Fruit fly (Drosophila melanogaster) whole organism, embryonic: ENCODE measurements around the gene CG14332.

Experiments
- Ada2b ChIP-seq: fragments of 200-800 bp; sonication (Bioruptor generic); IDR thresholded peaks from 2 replicates; pipeline ENCODE4 v1.3.6; 2022; ENCODE audit warnings: missing biosample characterization, missing genetic modification characterization
- Atf-2 ChIP-seq: fragments of 200-800 bp; sonication (Bioruptor generic); optimal IDR thresholded peaks from 2 replicates; lab custom pipeline; 2016; ENCODE audit warnings: missing biosample characterization, missing genetic modification characterization
- BEAF-32 ChIP-seq: fragments of 200-800 bp; sonication (Bioruptor generic); optimal IDR thresholded peaks from 3 replicates; lab custom pipeline; 2017; ENCODE audit warnings: missing biosample characterization, missing genetic modification characterization, mild to moderate bottlenecking, moderate library complexity, missing genetic modification reagents
- Bdp1 ChIP-seq: fragments of 200-800 bp; sonication (Bioruptor generic); optimal IDR thresholded peaks from 3 replicates; lab custom pipeline; 2016; ENCODE audit warnings: missing biosample characterization, missing genetic modification characterization
- BtbVII ChIP-seq: fragments of 200-800 bp; sonication (Bioruptor generic); optimal IDR thresholded peaks from 3 replicates; lab custom pipeline; 2017; ENCODE audit warnings: missing biosample characterization, mild to moderate bottlenecking, missing genetic modification characterization
- CG12104 ChIP-seq: fragments of 200-800 bp; sonication (Bioruptor generic); optimal IDR thresholded peaks from 3 replicates; lab custom pipeline; 2016; ENCODE audit warnings: missing biosample characterization, missing genetic modification characterization
- CG17328 ChIP-seq: fragments of 200-800 bp; sonication (Bioruptor generic); IDR thresholded peaks from 2 replicates; pipeline ENCODE4 v1.3.6; 2022; ENCODE audit warnings: missing biosample characterization, missing genetic modification characterization
- CG18476 ChIP-seq: fragments of 200-800 bp; sonication (Bioruptor generic); optimal IDR thresholded peaks from 2 replicates; lab custom pipeline; 2016; ENCODE audit warnings: missing biosample characterization, mild to moderate bottlenecking, missing genetic modification characterization
- CG2678 ChIP-seq: fragments of 200-800 bp; sonication (Bioruptor generic); optimal IDR thresholded peaks from 3 replicates; lab custom pipeline; 2019; ENCODE audit warnings: missing biosample characterization, mild to moderate bottlenecking, missing genetic modification characterization, moderate library complexity
- CG31224 ChIP-seq: fragments of 200-800 bp; sonication (Bioruptor generic); IDR thresholded peaks from 2 replicates; pipeline ENCODE4 v1.3.6; 2022; ENCODE audit warnings: missing biosample characterization, missing genetic modification characterization
- CG3281 ChIP-seq: fragments of 200-800 bp; sonication (Bioruptor generic); optimal IDR thresholded peaks from 3 replicates; lab custom pipeline; 2017; ENCODE audit warnings: missing biosample characterization, mild to moderate bottlenecking, missing genetic modification characterization
- CG3838 ChIP-seq: fragments of 200-800 bp; sonication (Bioruptor generic); optimal IDR thresholded peaks from 3 replicates; lab custom pipeline; 2016; ENCODE audit warnings: missing biosample characterization, missing genetic modification characterization
- CG4707 ChIP-seq: fragments of 200-800 bp; sonication (Bioruptor generic); optimal IDR thresholded peaks from 2 replicates; lab custom pipeline; 2018; ENCODE audit warnings: missing biosample characterization, mild to moderate bottlenecking, missing genetic modification characterization, moderate library complexity
- CG4730 ChIP-seq: fragments of 200-800 bp; sonication (Bioruptor generic); IDR thresholded peaks from 2 replicates; pipeline ENCODE4 v1.3.6; 2022; ENCODE audit warnings: missing biosample characterization, missing genetic modification characterization
- CG4854 ChIP-seq: fragments of 200-800 bp; sonication (Bioruptor generic); optimal IDR thresholded peaks from 2 replicates; lab custom pipeline; 2016; ENCODE audit warnings: missing biosample characterization, missing genetic modification characterization, inconsistent platforms
- CG6175 ChIP-seq: fragments of 200-800 bp; sonication (Bioruptor generic); IDR thresholded peaks from 3 replicates; pipeline ENCODE4 v1.3.6; 2022; ENCODE audit warnings: missing biosample characterization, missing genetic modification characterization
- CG6272 ChIP-seq: fragments of 200-800 bp; sonication (Bioruptor generic); IDR thresholded peaks from 2 replicates; pipeline ENCODE4 v1.3.6; 2022; ENCODE audit warnings: missing biosample characterization, missing genetic modification characterization
- CG7271 ChIP-seq: fragments of 200-800 bp; sonication (Bioruptor generic); optimal IDR thresholded peaks from 2 replicates; lab custom pipeline; 2018; ENCODE audit warnings: missing biosample characterization, mild to moderate bottlenecking, missing genetic modification characterization, moderate library complexity
- CG8765 ChIP-seq: fragments of 200-800 bp; sonication (Bioruptor generic); IDR thresholded peaks from 2 replicates; pipeline ENCODE4 v1.3.6; 2022; ENCODE audit warnings: missing biosample characterization, missing genetic modification characterization
- D ChIP-seq, 2 experiments: fragments of 200-800 bp in 1 of 2; fragments of >200 bp in 1 of 2; sonication (Bioruptor generic) in 1 of 2; optimal IDR thresholded peaks; 2 replicates in 1 of 2; 3 replicates in 1 of 2; lab custom pipeline; 2017; ENCODE audit warnings: mild to moderate bottlenecking in 1 of 2, missing biosample characterization in 1 of 2, missing genetic modification characterization in 1 of 2, missing genetic modification reagents in 1 of 2
- Ets65A ChIP-seq: fragments of 200-800 bp; sonication (Bioruptor generic); peaks from one replicate; lab custom pipeline; 2016; ENCODE audit warnings: missing biosample characterization, missing genetic modification characterization
- Ets97D ChIP-seq: fragments of 200-800 bp; sonication (Bioruptor generic); optimal IDR thresholded peaks from 3 replicates; lab custom pipeline; 2016; ENCODE audit warnings: missing biosample characterization, missing genetic modification characterization
- Fer3 ChIP-seq: fragments of 200-800 bp; sonication (Bioruptor generic); optimal IDR thresholded peaks from 2 replicates; lab custom pipeline; 2018; ENCODE audit warnings: missing biosample characterization, mild to moderate bottlenecking, missing genetic modification characterization, moderate library complexity
- Gsc ChIP-seq: fragments of 200-800 bp; sonication (Bioruptor generic); IDR thresholded peaks from 2 replicates; pipeline ENCODE4 v1.3.6; 2022; ENCODE audit warnings: missing biosample characterization, missing genetic modification characterization
- HLH54F ChIP-seq: fragments of 200-800 bp; sonication (Bioruptor generic); optimal IDR thresholded peaks from 3 replicates; lab custom pipeline; 2016; ENCODE audit warnings: missing biosample characterization, missing genetic modification characterization
- Hr78 ChIP-seq, 2 experiments: fragments of 200-800 bp in 1 of 2; fragments of >200 bp in 1 of 2; sonication (Bioruptor generic) in 1 of 2; optimal IDR thresholded peaks; 2 replicates each; lab custom pipeline; 2017 to 2019; ENCODE audit warnings: missing biosample characterization in 2 of 2, missing genetic modification characterization in 2 of 2, mild to moderate bottlenecking in 1 of 2, moderate library complexity in 1 of 2
- Lim3 ChIP-seq: fragments of 200-800 bp; sonication (Bioruptor generic); IDR thresholded peaks from 2 replicates; pipeline ENCODE4 v1.3.6; 2022; ENCODE audit warnings: missing biosample characterization, missing genetic modification characterization
- MESR4 ChIP-seq: fragments of 200-800 bp; sonication (Bioruptor generic); optimal IDR thresholded peaks from 2 replicates; lab custom pipeline; 2018; ENCODE audit warnings: missing biosample characterization, mild to moderate bottlenecking, missing genetic modification characterization, moderate library complexity
- Med ChIP-seq: fragments of 200-800 bp; sonication (Bioruptor generic); peaks from one replicate; lab custom pipeline; 2016; ENCODE audit warnings: missing biosample characterization, missing genetic modification characterization, mild to moderate bottlenecking, inconsistent platforms, moderate library complexity
- Poxn ChIP-seq: fragments of 200-800 bp; sonication (Bioruptor generic); IDR thresholded peaks from 2 replicates; pipeline ENCODE4 v1.3.6; 2022; ENCODE audit warnings: missing biosample characterization, missing genetic modification characterization
- Stat92E ChIP-seq, 3 experiments: fragments of >200 bp in 2 of 3; fragments of 200-800 bp in 1 of 3; sonication (Bioruptor generic) in 1 of 3; optimal IDR thresholded peaks; 2 replicates each; lab custom pipeline; 2017 to 2019; ENCODE audit warnings: missing biosample characterization in 3 of 3, missing genetic modification characterization in 3 of 3, mild to moderate bottlenecking in 1 of 3, moderate library complexity in 1 of 3
- al ChIP-seq: fragments of 200-800 bp; sonication (Bioruptor generic); IDR thresholded peaks from 2 replicates; pipeline ENCODE4 v1.3.6; 2022; ENCODE audit warnings: missing biosample characterization, missing genetic modification characterization
- amos ChIP-seq: fragments of 200-800 bp; sonication (Bioruptor generic); IDR thresholded peaks from 2 replicates; pipeline ENCODE4 v1.3.6; 2022; ENCODE audit warnings: missing biosample characterization, missing genetic modification characterization; ENCODE audit not compliant: partially characterized antibody
- cas ChIP-seq: fragments of 200-800 bp; sonication (Bioruptor generic); IDR thresholded peaks from 2 replicates; pipeline ENCODE4 v1.3.6; 2022; ENCODE audit warnings: missing biosample characterization, missing genetic modification characterization
- chm ChIP-seq: fragments of 200-800 bp; sonication (Bioruptor generic); IDR thresholded peaks from 2 replicates; pipeline ENCODE4 v1.3.6; 2022; ENCODE audit warnings: missing biosample characterization, missing genetic modification characterization
- dpn ChIP-seq, 2 experiments: fragments of 200-800 bp; sonication (Bioruptor generic); optimal IDR thresholded peaks; 3 replicates each; lab custom pipeline; 2016; ENCODE audit warnings: missing biosample characterization in 2 of 2, missing genetic modification characterization in 2 of 2
- grau ChIP-seq: fragments of 200-800 bp; optimal IDR thresholded peaks from 3 replicates; lab custom pipeline; 2019; ENCODE audit warnings: missing biosample characterization, mild to moderate bottlenecking, missing genetic modification characterization, moderate library complexity
- hb ChIP-seq: fragments of 200-800 bp; sonication (Bioruptor generic); IDR thresholded peaks from 3 replicates; pipeline ENCODE4 v1.3.6; 2022; ENCODE audit warnings: missing biosample characterization, missing genetic modification characterization; ENCODE audit not compliant: partially characterized antibody
- hkb ChIP-seq, 2 experiments: fragments of 200-800 bp in 1 of 2; fragments of >200 bp in 1 of 2; sonication (Bioruptor generic) in 1 of 2; IDR thresholded peaks in 1 of 2; optimal IDR thresholded peaks in 1 of 2; 2 replicates each; pipeline versions ENCODE4 v1.3.6 to Lab custom; 2017 to 2022; ENCODE audit warnings: missing biosample characterization in 1 of 2, missing genetic modification characterization in 1 of 2
- pan ChIP-seq, 4 experiments: fragments of >200 bp in 3 of 4; fragments of 200-800 bp in 1 of 4; sonication (Bioruptor generic) in 1 of 4; optimal IDR thresholded peaks in 3 of 4; IDR thresholded peaks in 1 of 4; 2 replicates each; pipeline versions ENCODE4 v1.3.6 to Lab custom; 2017 to 2022; ENCODE audit warnings: missing biosample characterization in 2 of 4, missing genetic modification characterization in 2 of 4, mixed read lengths in 1 of 4
- pita ChIP-seq: fragments of 200-800 bp; sonication (Bioruptor generic); optimal IDR thresholded peaks from 2 replicates; lab custom pipeline; 2017; ENCODE audit warnings: missing biosample characterization, mild to moderate bottlenecking, missing genetic modification characterization
- ro ChIP-seq: fragments of 200-800 bp; sonication (Bioruptor generic); IDR thresholded peaks from 2 replicates; pipeline ENCODE4 v1.3.6; 2022; ENCODE audit warnings: missing biosample characterization, missing genetic modification characterization
- salm ChIP-seq: fragments of 200-800 bp; sonication (Bioruptor generic); optimal IDR thresholded peaks from 2 replicates; lab custom pipeline; 2018; ENCODE audit warnings: missing biosample characterization, mild to moderate bottlenecking, missing genetic modification characterization
- slp2 ChIP-seq: fragments of 200-800 bp; sonication (Bioruptor generic); optimal IDR thresholded peaks from 2 replicates; lab custom pipeline; 2016; ENCODE audit warnings: missing biosample characterization, missing genetic modification characterization
- so ChIP-seq: fragments of 200-800 bp; sonication (Bioruptor generic); IDR thresholded peaks from 3 replicates; pipeline ENCODE4 v1.3.6; 2022; ENCODE audit warnings: missing biosample characterization, missing genetic modification characterization
- ssp ChIP-seq: fragments of 200-800 bp; sonication (Bioruptor generic); IDR thresholded peaks from 2 replicates; pipeline ENCODE4 v1.3.6; 2022; ENCODE audit warnings: missing biosample characterization, missing genetic modification characterization
- usp ChIP-seq: fragments of >200 bp; optimal IDR thresholded peaks from 2 replicates; lab custom pipeline; 2017; ENCODE audit warnings: missing biosample characterization, missing genetic modification characterization
- zen ChIP-seq: fragments of 200-800 bp; sonication (Bioruptor generic); optimal IDR thresholded peaks from 3 replicates; lab custom pipeline; 2018; ENCODE audit warnings: missing biosample characterization, mild to moderate bottlenecking, missing genetic modification characterization, moderate library complexity

Gene CG14332

dm6 chr3R:17385329-17386019 lies 36.5 kb downstream of the CG14332 start (continued):
- TF ChIP-seq Ada2b (GFP tag; lab: Robert Waterston, UW) (peak; percentile 72), zen (tag; lab: Kevin White, UChicago) (peak; percentile 21), BtbVII (GFP tag; lab: Kevin White, UChicago) (peak; percentile 31), al (GFP tag; lab: Robert Waterston, UW) (no peak), salm (tag; lab: Kevin White, UChicago) (no peak), CG4730 (peak; percentile 41; the same call in 1 of the 2 replicates), CG4854 (GFP tag; lab: Kevin White, UChicago) (peak; percentile 19), CG4707 (no peak), Poxn (0 out of 2 replicates have a peak, but pooled peaks have one; percentile 38), CG3281 (GFP tag; lab: Kevin White, UChicago) (peak; percentile 71), amos (GFP tag; lab: Robert Waterston, UW) (peak; percentile 56), Fer3 (peak; percentile 49), CG18476 (GFP tag; lab: Kevin White, UChicago) (no peak), Gsc (GFP tag; lab: Robert Waterston, UW) (no peak), MESR4 (peak; percentile 71), Ets65A (GFP tag; lab: Kevin White, UChicago) (peak; percentile 98), CG8765 (GFP tag; lab: Robert Waterston, UW) (0 out of 2 replicates have a peak, but pooled peaks have one; percentile 9), hkb (optimal IDR thresholded peaks at IDR 0.05; lab: Kevin White, UChicago) (peak; percentile 43), hkb (GFP tag; IDR thresholded peaks at IDR 0.05; lab: Robert Waterston, UW) (peak; percentile 52; the same call in 1 of the 2 replicates), CG31224 (GFP tag; lab: Robert Waterston, UW) (no peak), so (GFP tag; lab: Robert Waterston, UW) (no peak), CG2678 (tag; lab: Kevin White, UChicago) (peak; percentile 73), Hr78 (GFP tag; optimal IDR thresholded peaks at IDR 0.05; lab: Kevin White, UChicago) (no peak), ro (GFP tag; lab: Robert Waterston, UW) (no peak), HLH54F (GFP tag; lab: Kevin White, UChicago) (peak; percentile 60), CG3838 (GFP tag; lab: Kevin White, UChicago) (no peak), BEAF-32 (peak; percentile 53), grau (tag; lab: Kevin White, UChicago) (peak; percentile 66), D (optimal IDR thresholded peaks at IDR 0.05; lab: Kevin White, UChicago) (no peak), D (GFP tag; optimal IDR thresholded peaks at IDR 0.05; lab: Kevin White, UChicago) (no peak), CG7271 (no peak), CG6272 (no peak), Stat92E (GFP tag; optimal IDR thresholded peaks at IDR 0.05; lab: Kevin White, UChicago) (no peak), hb (GFP tag; lab: Robert Waterston, UW) (no peak), CG17328 (GFP tag; lab: Robert Waterston, UW) (peak; percentile 7; the same call in 1 of the 2 replicates), Ets97D (GFP tag; lab: Kevin White, UChicago) (peak; percentile 94), pan (optimal IDR thresholded peaks at IDR 0.05; lab: Kevin White, UChicago) (no peak), pan (GFP tag; optimal IDR thresholded peaks at IDR 0.05 in 1 of 2, IDR thresholded peaks at IDR 0.05 in 1 of 2) (peak in 1 of 2 experiments; percentile 44), usp (GFP tag; lab: Kevin White, UChicago) (no peak), Atf-2 (GFP tag; lab: Kevin White, UChicago) (peak; percentile 34), cas (no peak), Med (GFP tag; lab: Kevin White, UChicago) (peak; percentile 96), CG12104 (GFP tag; lab: Kevin White, UChicago) (peak; percentile 37), dpn (GFP tag; optimal IDR thresholded peaks at IDR 0.05; lab: Kevin White, UChicago) (peak; percentile 58 to 77), chm (GFP tag; lab: Robert Waterston, UW) (no peak; the same call in 1 of the 2 replicates), ssp (peak; percentile 57; the same call in 1 of the 2 replicates), Bdp1 (GFP tag; lab: Kevin White, UChicago) (peak; percentile 59), pita (GFP tag; lab: Kevin White, UChicago) (no peak), Lim3 (no peak), slp2 (GFP tag; lab: Kevin White, UChicago) (no peak), CG6175 (GFP tag; lab: Robert Waterston, UW) (no peak)
